Worm (Caenorhabditis elegans): ENCODE data around the gene R13H4.5.

The R13H4.5 gene

DNA sequence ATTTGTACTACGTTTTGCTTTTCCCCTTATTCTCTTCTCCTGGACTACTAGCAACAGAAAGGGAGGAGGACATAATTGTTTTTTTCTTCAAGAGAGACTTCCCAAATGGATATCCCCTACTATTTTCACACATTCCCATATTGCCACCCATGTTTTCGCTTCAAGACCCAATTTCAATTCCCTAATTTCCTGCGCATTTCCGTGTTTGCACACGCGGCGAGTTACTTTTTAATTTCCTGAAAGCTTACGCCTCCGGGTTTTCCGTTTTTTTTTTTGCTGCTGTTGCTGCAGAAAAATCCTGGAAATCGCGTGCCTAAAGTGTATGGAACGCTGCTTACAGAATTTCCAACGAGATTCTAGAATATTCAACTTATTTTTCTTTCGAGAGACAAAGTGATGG lies 8.2 kb upstream of the R13H4.5 start:
- no peak for TF ChIP-seq F10B5.3 (tag; optimal IDR thresholded peaks at IDR 0.05)
- peak; percentile 51 for TF ChIP-seq aha-1 (tag)
- peak in 1 of 2 experiments; percentile 93 for TF ChIP-seq unc-62 (GFP tag; optimal IDR thresholded peaks at IDR 0.05 in 1 of 2)
- no peak for TF ChIP-seq unc-62 (tag; optimal IDR thresholded peaks at IDR 0.05)

DNA sequence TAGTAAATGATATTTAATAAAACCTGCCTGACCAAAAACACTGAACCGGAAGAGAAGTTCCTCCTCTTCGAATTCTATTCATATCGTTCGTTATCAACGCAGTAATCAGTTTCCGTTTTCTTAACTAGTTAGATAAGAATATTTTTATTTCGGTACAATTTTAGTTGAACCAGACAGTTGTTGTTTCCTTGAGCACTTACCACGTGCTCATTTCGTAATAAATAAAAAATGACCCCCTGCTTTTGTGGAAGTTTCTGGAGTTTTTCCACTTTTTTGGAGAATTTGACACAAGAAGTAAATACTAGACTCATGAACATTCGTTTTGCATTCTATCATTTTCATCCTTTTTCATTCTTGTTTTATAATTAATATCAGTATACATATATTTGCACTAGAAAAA lies 6.8 kb upstream of the R13H4.5 start:
- no peak for TF ChIP-seq daf-16 (GFP tag; optimal IDR thresholded peaks at IDR 0.05)
- peak; percentile 52 for TF ChIP-seq daf-16 (tag; optimal IDR thresholded peaks at IDR 0.05)
- TF ChIP-seq dve-1 (tag; optimal IDR thresholded peaks at IDR 0.05; ENCODE audit: insufficient read depth), result peak; percentile 10
- no peak for TF ChIP-seq saeg-2 (GFP tag; IDR thresholded peaks at IDR 0.05)
- no peak for TF ChIP-seq nhr-25 (tag; optimal IDR thresholded peaks at IDR 0.05; ENCODE audit: borderline replicate concordance, insufficient read depth)
- TF ChIP-seq lin-13 (GFP tag; optimal IDR thresholded peaks at IDR 0.05), result no peak
- no peak for TF ChIP-seq hlh-11 (tag; optimal IDR thresholded peaks at IDR 0.05)
- no peak for TF ChIP-seq F37D6.2 (tag; optimal IDR thresholded peaks at IDR 0.05)
- no peak for TF ChIP-seq mxl-3 (GFP tag; optimal IDR thresholded peaks at IDR 0.05)
- no peak for TF ChIP-seq mdt-29 (GFP tag; IDR thresholded peaks at IDR 0.05)
- TF ChIP-seq ces-1 (GFP tag; optimal IDR thresholded peaks at IDR 0.05), result no peak
- peak in 1 of 2 experiments; percentile 8 for TF ChIP-seq mdl-1 (tag; optimal IDR thresholded peaks at IDR 0.05)
- no peak for TF ChIP-seq zfp-2 (tag; optimal IDR thresholded peaks at IDR 0.05)

DNA sequence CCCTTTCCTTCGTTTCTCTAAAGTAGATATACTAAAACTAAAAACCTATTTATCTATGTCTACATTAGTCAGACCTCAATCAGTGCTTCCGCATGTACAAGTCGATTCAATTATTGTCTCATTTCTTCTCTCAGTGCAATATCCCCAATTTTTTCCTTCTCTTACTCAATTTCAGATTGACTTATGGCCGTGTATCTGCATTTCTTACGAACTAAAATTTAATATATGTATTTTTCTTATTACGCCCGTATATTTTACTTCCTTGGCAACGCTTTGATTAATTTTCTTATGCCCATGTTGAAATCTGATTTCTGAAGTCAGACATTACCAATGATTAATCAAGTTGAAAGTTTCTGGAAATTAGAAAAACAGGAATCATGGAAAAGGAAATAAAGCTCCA lies 5.6 kb upstream of the R13H4.5 start:
- no peak for TF ChIP-seq ceh-20 (GFP tag; IDR thresholded peaks at IDR 0.05)
- no peak for TF ChIP-seq dmd-9 (GFP tag; IDR thresholded peaks at IDR 0.05)
- no peak for TF ChIP-seq madf-9 (GFP tag; conservative IDR thresholded peaks at IDR 0.05)
- peak in 1 of 2 experiments; percentile 43 for TF ChIP-seq unc-62 (GFP tag; optimal IDR thresholded peaks at IDR 0.05 in 1 of 2)
- TF ChIP-seq unc-62 (tag; optimal IDR thresholded peaks at IDR 0.05), result no peak
- TF ChIP-seq lsy-2 (tag; optimal IDR thresholded peaks at IDR 0.05), result peak in 1 of 2 experiments; percentile 14
- peak; percentile 8 for TF ChIP-seq rbr-2 (tag; optimal IDR thresholded peaks at IDR 0.05)
- peak; percentile 12 for TF ChIP-seq F37D6.2 (tag; optimal IDR thresholded peaks at IDR 0.05)
- TF ChIP-seq nhr-11 (tag; optimal IDR thresholded peaks at IDR 0.05), result peak; percentile 42
- no peak for TF ChIP-seq ztf-11 (tag; optimal IDR thresholded peaks at IDR 0.05)
- TF ChIP-seq T20F7.1 (GFP tag; optimal IDR thresholded peaks at IDR 0.05), result no peak
- peak; percentile 60 for TF ChIP-seq ces-1 (GFP tag; optimal IDR thresholded peaks at IDR 0.05)

DNA sequence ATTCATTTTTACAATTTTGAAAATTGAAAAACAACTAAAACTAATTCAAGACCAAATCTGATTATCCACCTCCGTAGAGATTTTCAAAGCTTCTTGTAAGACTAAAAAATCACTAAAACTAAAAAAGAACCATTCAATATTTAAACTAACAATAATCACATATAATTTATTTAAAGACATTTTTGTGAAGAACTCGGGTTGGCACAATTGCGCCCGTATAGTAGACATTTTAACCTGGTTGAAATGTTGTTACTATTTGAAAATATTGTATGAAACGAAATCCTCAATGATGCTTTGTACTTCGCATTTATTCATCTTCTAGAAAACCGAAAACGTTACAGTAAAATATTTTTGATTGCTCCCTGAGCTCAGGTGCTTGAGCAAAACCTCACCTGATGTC lies 4.5 kb upstream of the R13H4.5 start:
- TF ChIP-seq F37D6.2 (tag; optimal IDR thresholded peaks at IDR 0.05) (no peak), aha-1 (tag) (peak; percentile 75), aly-2 (tag; optimal IDR thresholded peaks at IDR 0.05) (no peak), ceh-82 (tag; optimal IDR thresholded peaks at IDR 0.05) (no peak), nhr-111 (GFP tag; optimal IDR thresholded peaks at IDR 0.05) (no peak), mes-2 (tag; optimal IDR thresholded peaks at IDR 0.05; ENCODE audit: poor library complexity, severe bottlenecking) (no peak), egl-43 (GFP tag; IDR thresholded peaks at IDR 0.05) (no peak), unc-62 (GFP tag; optimal IDR thresholded peaks at IDR 0.05 in 1 of 2) (peak in 1 of 2 experiments; percentile 74), unc-62 (tag; optimal IDR thresholded peaks at IDR 0.05) (no peak)

DNA sequence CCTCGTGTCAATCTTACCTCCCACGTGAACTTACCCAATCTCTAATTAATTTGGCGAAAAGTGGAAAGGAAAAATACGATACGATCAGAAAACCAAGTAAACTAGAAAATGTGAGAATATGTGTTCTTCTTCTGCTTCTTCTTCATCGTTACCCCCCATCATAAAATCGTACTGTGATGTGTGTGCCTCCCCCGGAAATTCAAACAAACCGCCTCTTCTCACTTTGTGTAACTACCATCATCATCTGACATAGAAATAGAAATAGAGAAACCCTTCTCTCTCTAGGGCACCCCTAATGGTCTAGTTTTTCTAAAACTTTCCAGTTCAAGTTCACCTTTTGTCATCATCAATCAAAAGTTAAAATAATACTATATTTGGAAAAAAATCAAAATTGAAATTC lies 2.7 kb upstream of the R13H4.5 start:
- TF ChIP-seq mep-1 (tag; optimal IDR thresholded peaks at IDR 0.05) (peak; percentile 4), spr-3 (GFP tag; optimal IDR thresholded peaks at IDR 0.05) (no peak), dve-1 (tag; optimal IDR thresholded peaks at IDR 0.05; ENCODE audit: insufficient read depth) (no peak), ceh-44 (GFP tag; IDR thresholded peaks at IDR 0.05) (no peak), hlh-30 (tag; optimal IDR thresholded peaks at IDR 0.05; ENCODE audit: insufficient read depth) (peak; percentile 39), nhr-76 (tag; optimal IDR thresholded peaks at IDR 0.05) (no peak), dmd-6 (GFP tag; IDR thresholded peaks at IDR 0.05) (peak; percentile 25; the same call in 1 of the 2 replicates), lin-39 (tag; optimal IDR thresholded peaks at IDR 0.05) (no peak), dpl-1 (GFP tag; optimal IDR thresholded peaks at IDR 0.05) (no peak), nhr-28 (tag; optimal IDR thresholded peaks at IDR 0.05) (peak; percentile 25), nhr-48 (tag; optimal IDR thresholded peaks at IDR 0.05) (no peak), ztf-11 (tag; optimal IDR thresholded peaks at IDR 0.05) (no peak), fkh-10 (GFP tag; optimal IDR thresholded peaks at IDR 0.05) (no peak), mdt-29 (GFP tag; IDR thresholded peaks at IDR 0.05) (no peak), nhr-10 (tag; optimal IDR thresholded peaks at IDR 0.05) (no peak), ceh-82 (tag; optimal IDR thresholded peaks at IDR 0.05) (no peak), mxl-3 (GFP tag; optimal IDR thresholded peaks at IDR 0.05) (no peak), arid-1 (GFP tag; conservative IDR thresholded peaks at IDR 0.05) (no peak), nhr-102 (tag; optimal IDR thresholded peaks at IDR 0.05) (no peak), dmd-8 (GFP tag; IDR thresholded peaks at IDR 0.05) (no peak)

All from whole organism, L4 larva.